Worm (Caenorhabditis elegans) whole organism, L4 larva: ENCODE results near the gene T24A6.20.
"Not testable (repeated sequence)": the region's sequence is repeated elsewhere in the genome, so short reads cannot be mapped to it uniquely, and the experiment has no call there.

Source experiments
- F26F4.8 ChIP-seq: fragments of 200-800 bp; sonication (Bioruptor generic); conservative IDR thresholded peaks from 2 replicates; pipeline ENCODE4 v1.3.6; 2022; ENCODE audit warnings: missing genetic modification characterization, missing compliant biosample characterization
- F44E2.7 ChIP-seq: fragments of 200-800 bp; sonication (Bioruptor generic); IDR thresholded peaks from 2 replicates; pipeline ENCODE4 v2.1.2; 2022; ENCODE audit warnings: missing genetic modification characterization, missing compliant biosample characterization
- T26A8.4 ChIP-seq: fragments of 200-800 bp; sonication (Bioruptor generic); IDR thresholded peaks from 2 replicates; pipeline ENCODE4 v1.3.6; 2022; ENCODE audit warnings: missing genetic modification characterization, missing compliant biosample characterization
- Y105C5A.15 ChIP-seq: fragments of 200-800 bp; sonication (Bioruptor generic); IDR thresholded peaks from 2 replicates; pipeline ENCODE4 v1.3.6; 2022; ENCODE audit warnings: missing genetic modification characterization, missing compliant biosample characterization
- Y5F2A.4 ChIP-seq: fragments of 200-800 bp; sonication (Bioruptor generic); optimal IDR thresholded peaks from 2 replicates; lab custom pipeline; 2018; ENCODE audit warnings: mild to moderate bottlenecking, missing genetic modification characterization, missing compliant biosample characterization
- Y75B8A.6 ChIP-seq: fragments of 200-800 bp; sonication (Bioruptor generic); IDR thresholded peaks from 2 replicates; pipeline ENCODE4 v1.3.6; 2022; ENCODE audit warnings: missing genetic modification reagents, missing genetic modification characterization, missing compliant biosample characterization
- ZK337.2 ChIP-seq: fragments of 200-800 bp; sonication (Bioruptor generic); IDR thresholded peaks from 2 replicates; pipeline ENCODE4 v1.3.6; 2022; ENCODE audit warnings: missing genetic modification reagents, missing genetic modification characterization, missing compliant biosample characterization
- ZK546.5 ChIP-seq, 2 experiments: sonication (generic microtip); optimal IDR thresholded peaks; 2 replicates each; lab custom pipeline; 2017; ENCODE audit warnings: missing biosample characterization in 2 of 2, missing genetic modification characterization in 2 of 2
- ama-1 ChIP-seq: fragments of 150-350 bp; optimal IDR thresholded peaks from 2 replicates; lab custom pipeline; 2014; ENCODE audit warnings: inconsistent platforms, mixed read lengths
- ceh-20 ChIP-seq: fragments of 200-800 bp; sonication (Bioruptor generic); IDR thresholded peaks from 2 replicates; pipeline ENCODE4 v1.3.6; 2022; ENCODE audit warnings: missing genetic modification reagents, missing genetic modification characterization, missing compliant biosample characterization
- ceh-62 ChIP-seq: sonication (generic microtip); optimal IDR thresholded peaks from 2 replicates; lab custom pipeline; 2017; ENCODE audit warnings: missing biosample characterization, missing genetic modification characterization
- ces-1 ChIP-seq: fragments of 150-350 bp; sonication (generic microtip); optimal IDR thresholded peaks from 4 replicates; lab custom pipeline; 2014; ENCODE audit warnings: missing biosample characterization, missing genetic modification reagents, missing genetic modification characterization
- dve-1 ChIP-seq: sonication (generic microtip); optimal IDR thresholded peaks from 2 replicates; lab custom pipeline; 2017; ENCODE audit warnings: antibody characterized with exemption, mild to moderate bottlenecking, missing genetic modification characterization, missing compliant biosample characterization; ENCODE audit not compliant: insufficient read depth
- egl-43 ChIP-seq: fragments of 200-800 bp; sonication (Bioruptor generic); IDR thresholded peaks from 2 replicates; pipeline ENCODE4 v1.3.6; 2022; ENCODE audit warnings: missing genetic modification reagents, missing genetic modification characterization, missing compliant biosample characterization
- hif-1 ChIP-seq, 2 experiments: sonication (generic microtip); optimal IDR thresholded peaks; 2 replicates each; lab custom pipeline; 2016 to 2017; ENCODE audit warnings: missing compliant biosample characterization in 2 of 2, missing genetic modification characterization in 2 of 2, missing genetic modification reagents in 2 of 2, missing genotype in 2 of 2, mild to moderate bottlenecking in 1 of 2
- lim-7 ChIP-seq: fragments of 200-800 bp; sonication (Bioruptor generic); IDR thresholded peaks from 2 replicates; pipeline ENCODE4 v1.3.6; 2022; ENCODE audit warnings: missing genetic modification characterization, missing compliant biosample characterization
- lsy-2 ChIP-seq, 2 experiments: fragments of 150-350 bp in 1 of 2; sonication (generic microtip) in 1 of 2; optimal IDR thresholded peaks; 2 replicates each; lab custom pipeline; 2014 to 2017; ENCODE audit warnings: missing biosample characterization in 2 of 2, missing genetic modification characterization in 2 of 2
- mxl-3 ChIP-seq: fragments of 200-800 bp; sonication (Bioruptor generic); optimal IDR thresholded peaks from 2 replicates; lab custom pipeline; 2018; ENCODE audit warnings: mild to moderate bottlenecking, missing genetic modification characterization, missing compliant biosample characterization
- nhr-25 ChIP-seq: sonication (generic microtip); optimal IDR thresholded peaks from 2 replicates; lab custom pipeline; 2017; ENCODE audit warnings: missing genetic modification characterization, mild to moderate bottlenecking, missing compliant biosample characterization, antibody characterized with exemption, moderate library complexity, borderline replicate concordance; ENCODE audit not compliant: insufficient read depth
- nhr-42 ChIP-seq: fragments of 200-800 bp; sonication (Bioruptor generic); IDR thresholded peaks from 2 replicates; pipeline ENCODE4 v1.3.6; 2022; ENCODE audit warnings: missing genetic modification characterization, missing compliant biosample characterization
- pha-4 ChIP-seq, 2 experiments: fragments of 150-350 bp in 1 of 2; fragments of 200-800 bp in 1 of 2; sonication (Bioruptor generic) in 1 of 2; IDR thresholded peaks in 1 of 2; optimal IDR thresholded peaks in 1 of 2; 2 replicates each; pipeline versions ENCODE4 v1.3.6 to Lab custom; 2014 to 2022; ENCODE audit warnings: missing genetic modification characterization in 2 of 2, missing genetic modification reagents in 2 of 2, missing biosample characterization in 1 of 2, missing compliant biosample characterization in 1 of 2
- set-16 ChIP-seq: fragments of 200-800 bp; sonication (Bioruptor generic); IDR thresholded peaks from 2 replicates; pipeline ENCODE4 v1.3.6; 2022; ENCODE audit warnings: missing genetic modification reagents, missing genetic modification characterization, missing compliant biosample characterization
- snpc-1.2 ChIP-seq: fragments of 200-800 bp; sonication (Bioruptor generic); IDR thresholded peaks from 2 replicates; pipeline ENCODE4 v1.3.6; 2022; ENCODE audit warnings: missing genetic modification reagents, missing genetic modification characterization, missing compliant biosample characterization
- snpc-4 ChIP-seq: fragments of 150-350 bp; optimal IDR thresholded peaks from 2 replicates; lab custom pipeline; 2014; ENCODE audit warnings: missing biosample characterization, missing genetic modification characterization
- spr-1 ChIP-seq: sonication (generic microtip); optimal IDR thresholded peaks from 2 replicates; lab custom pipeline; 2016; ENCODE audit warnings: mild to moderate bottlenecking, missing genetic modification characterization, missing compliant biosample characterization
- tra-1 ChIP-seq: fragments of 200-800 bp; sonication (Bioruptor generic); IDR thresholded peaks from 2 replicates; pipeline ENCODE4 v1.3.6; 2022; ENCODE audit warnings: missing genetic modification reagents, missing genetic modification characterization, missing compliant biosample characterization
- zip-11 ChIP-seq: fragments of 200-800 bp; sonication (Bioruptor generic); IDR thresholded peaks from 2 replicates; pipeline ENCODE4 v1.3.6; 2022; ENCODE audit warnings: missing genetic modification characterization, missing compliant biosample characterization
- zip-2 ChIP-seq: fragments of 150-350 bp; optimal IDR thresholded peaks from 2 replicates; lab custom pipeline; 2014; ENCODE audit warnings: missing biosample characterization, missing genetic modification characterization

The T24A6.20 gene

DNA sequence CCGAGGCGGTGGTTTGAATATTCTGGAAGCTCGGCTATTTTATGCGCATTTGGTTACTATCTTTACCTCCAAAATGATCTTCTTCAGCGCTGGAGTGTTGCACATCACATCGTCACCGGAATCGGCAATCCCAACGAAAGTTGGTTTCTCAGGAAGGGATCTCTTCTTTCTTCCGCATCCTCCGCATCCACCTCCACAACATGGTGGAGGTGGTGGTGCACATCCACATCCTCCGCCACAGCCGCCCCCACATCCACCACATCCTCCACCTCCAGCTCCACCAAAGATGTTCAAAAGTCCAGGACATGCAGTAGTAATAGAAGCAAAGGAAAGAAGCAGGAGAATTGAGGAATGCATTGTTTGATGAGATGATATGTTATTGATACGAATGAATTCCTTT lies 4.5 kb downstream of the T24A6.20 start, which contains the start of gene grl-31:
Gene grl-31, minus strand, starts transcription at position 357 of the 400 bp plus-strand sequence.
- no peak for TF ChIP-seq ZK546.5 (tag; optimal IDR thresholded peaks at IDR 0.05; lab: Kevin White, UChicago)
- no peak for TF ChIP-seq ces-1 (GFP tag; lab: Kevin White, UChicago)
- TF ChIP-seq set-16: peak; percentile 51
- peak; percentile 21; the same call in 1 of the 2 replicates for TF ChIP-seq lim-7 (GFP tag; lab: Robert Waterston, UW)

DNA sequence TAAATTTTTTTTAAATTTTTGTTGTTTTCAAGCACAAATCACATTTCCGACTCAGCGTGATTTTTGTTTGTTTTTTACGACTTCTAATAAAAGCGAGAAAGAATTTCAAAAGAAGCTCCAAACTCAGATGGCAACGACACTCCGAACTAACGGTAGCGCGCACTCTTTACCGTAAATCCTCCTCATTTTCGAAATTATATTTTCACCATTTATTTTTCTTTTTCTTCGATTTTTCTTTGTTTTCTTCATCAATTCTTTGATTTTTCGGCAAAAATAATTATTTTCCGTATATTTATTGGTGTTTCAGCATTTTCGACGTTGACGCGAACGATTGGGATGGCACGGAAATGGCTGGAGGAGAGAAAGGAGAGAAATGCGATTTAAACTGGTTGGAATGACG lies 5.8 kb downstream of the T24A6.20 start, which contains the start of gene T24A6.1:
Gene T24A6.1, plus strand, starts transcription at position 301 of the 400 bp plus-strand sequence.
- TF ChIP-seq zip-2 (tag; lab: Kevin White, UChicago); Y5F2A.4 (GFP tag; lab: Kevin White, UChicago); ceh-62 (tag; lab: Kevin White, UChicago): not testable (repeated sequence)
- TF ChIP-seq, all 104 proteins: peak for 0; not testable (repeated sequence) for 104

- TF ChIP-seq set-16: peak; percentile 58; the same call in 1 of the 2 replicates
Observed at ce11 chrV:3559704-3560103, 6.8 kb downstream of the T24A6.20 start.

DNA sequence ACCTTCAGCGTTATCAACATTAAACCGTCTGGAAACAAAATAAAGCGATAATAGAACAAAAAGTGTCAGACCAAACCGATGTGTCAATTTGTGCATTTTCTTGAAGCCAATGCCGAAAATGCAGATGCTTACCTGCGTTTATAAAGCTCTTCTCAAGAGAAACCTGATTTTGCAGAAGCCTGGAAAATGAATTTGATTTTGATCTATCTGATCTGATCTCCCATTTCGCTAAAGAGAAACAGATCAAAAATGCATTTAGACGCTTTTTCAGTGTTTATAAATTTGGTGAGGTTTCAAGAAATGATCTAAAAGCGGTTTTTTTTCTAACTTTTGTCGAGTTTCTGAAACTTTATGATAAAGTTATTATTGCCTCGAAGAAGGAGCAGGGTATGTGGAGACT lies 9.9 kb downstream of the T24A6.20 start, which contains the start of gene T24A6.16:
Gene T24A6.16, minus strand, starts transcription at position 101 of the 400 bp plus-strand sequence.
- TF ChIP-seq ZK546.5 (tag; optimal IDR thresholded peaks at IDR 0.05; lab: Kevin White, UChicago); nhr-25; spr-1: not testable (repeated sequence)

DNA sequence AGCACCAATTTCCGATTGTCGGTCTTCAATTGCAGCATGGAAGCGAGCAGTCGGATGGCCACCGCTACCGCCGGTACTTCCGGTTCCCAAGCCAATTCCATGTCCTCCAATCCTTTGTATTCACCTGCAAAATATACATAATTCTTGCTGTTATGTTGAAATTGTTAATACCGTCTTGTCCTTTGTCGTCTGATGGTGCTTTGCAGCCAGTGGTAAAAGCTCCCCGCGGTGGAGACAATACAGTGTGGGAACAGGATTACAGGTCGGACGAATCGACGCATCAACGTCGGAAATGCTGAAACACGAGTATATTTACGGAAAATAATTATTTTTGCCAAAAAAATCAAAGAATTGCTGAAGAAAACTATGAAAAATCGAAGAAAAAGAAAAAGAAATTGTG lies 11.4 kb downstream of the T24A6.20 start, which contains the start of gene T24A6.17:
Gene T24A6.17, minus strand, starts transcription at position 101 of the 400 bp plus-strand sequence.
- not testable (repeated sequence) for TF ChIP-seq ceh-20 (GFP tag; lab: Robert Waterston, UW); lsy-2 (tag; optimal IDR thresholded peaks at IDR 0.05; lab: Kevin White, UChicago); T26A8.4 (GFP tag; lab: Robert Waterston, UW)

DNA sequence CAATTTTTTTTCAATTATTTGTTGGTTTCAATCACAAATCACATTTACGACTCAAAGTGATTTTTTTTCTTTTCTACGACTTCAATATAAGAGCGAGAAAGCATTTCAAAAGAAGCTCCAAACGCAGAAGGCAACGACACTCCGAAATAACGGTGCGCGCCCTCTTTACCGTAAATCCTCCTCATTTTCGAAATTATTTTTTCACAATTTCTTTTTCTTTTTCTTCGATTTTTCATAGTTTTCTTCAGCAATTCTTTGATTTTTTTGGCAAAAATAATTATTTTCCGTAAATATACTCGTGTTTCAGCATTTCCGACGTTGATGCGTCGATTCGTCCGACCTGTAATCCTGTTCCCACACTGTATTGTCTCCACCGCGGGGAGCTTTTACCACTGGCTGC lies 17.8 kb downstream of the T24A6.20 start, which contains the start of gene F40C5.2:
Gene F40C5.2, plus strand, starts transcription at position 301 of the 400 bp plus-strand sequence.
- not testable (repeated sequence) for TF ChIP-seq nhr-42 (GFP tag; lab: Robert Waterston, UW); snpc-4; ZK546.5 (tag; optimal IDR thresholded peaks at IDR 0.05; lab: Kevin White, UChicago)

DNA sequence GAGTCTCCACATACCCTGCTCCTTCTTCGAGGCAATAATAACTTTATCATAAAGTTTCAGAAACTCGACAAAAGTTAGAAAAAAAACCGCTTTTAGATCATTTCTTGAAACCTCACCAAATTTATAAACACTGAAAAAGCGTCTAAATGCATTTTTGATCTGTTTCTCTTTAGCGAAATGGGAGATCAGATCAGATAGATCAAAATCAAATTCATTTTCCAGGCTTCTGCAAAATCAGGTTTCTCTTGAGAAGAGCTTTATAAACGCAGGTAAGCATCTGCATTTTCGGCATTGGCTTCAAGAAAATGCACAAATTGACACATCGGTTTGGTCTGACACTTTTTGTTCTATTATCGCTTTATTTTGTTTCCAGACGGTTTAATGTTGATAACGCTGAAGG lies 19.5 kb downstream of the T24A6.20 start, which contains the start of gene F40C5.1:
Gene F40C5.1, plus strand, starts transcription at position 301 of the 400 bp plus-strand sequence.
- not testable (repeated sequence) for TF ChIP-seq Y105C5A.15 (GFP tag; lab: Robert Waterston, UW); ceh-62 (tag; lab: Kevin White, UChicago); ama-1 (lab: Kevin White, UChicago)

DNA sequence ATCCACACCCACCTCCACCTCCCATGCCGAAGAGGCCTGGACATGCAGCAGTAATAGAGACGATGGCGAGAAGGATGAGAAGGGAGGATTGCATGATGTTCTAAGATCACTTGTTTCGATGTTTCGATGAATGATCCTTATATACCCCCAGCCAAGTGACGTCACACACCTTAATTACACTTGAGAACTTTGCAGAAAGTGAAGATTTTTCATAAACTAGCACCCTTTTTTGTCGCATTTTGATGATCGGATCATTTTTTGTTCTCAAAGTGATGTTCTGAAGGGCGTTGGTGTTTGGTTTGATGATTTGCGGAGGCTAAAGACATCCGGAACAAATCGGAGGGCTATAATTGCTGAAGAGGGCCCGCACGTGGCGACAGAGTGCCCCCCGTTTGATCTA lies 22.8 kb downstream of the T24A6.20 start, which contains the start of gene grl-27:
Gene grl-27, minus strand, starts transcription at position 101 of the 400 bp plus-strand sequence.
- TF ChIP-seq mxl-3 (GFP tag; lab: Kevin White, UChicago) (no peak), pha-4 (GFP tag; IDR thresholded peaks at IDR 0.05; lab: Robert Waterston, UW) (no peak), pha-4 (tag; optimal IDR thresholded peaks at IDR 0.05; lab: Kevin White, UChicago) (no peak), hif-1 (tag; optimal IDR thresholded peaks at IDR 0.05; lab: Kevin White, UChicago) (no peak), ZK337.2 (GFP tag; lab: Robert Waterston, UW) (no peak), Y75B8A.6 (no peak), dve-1 (tag; lab: Kevin White, UChicago) (no peak), T26A8.4 (GFP tag; lab: Robert Waterston, UW) (no peak), nhr-42 (GFP tag; lab: Robert Waterston, UW) (no peak), egl-43 (GFP tag; lab: Robert Waterston, UW) (no peak), snpc-4 (no peak), snpc-1.2 (GFP tag; lab: Robert Waterston, UW) (no peak), F44E2.7 (GFP tag; lab: Robert Waterston, UW) (no peak), F26F4.8 (GFP tag; lab: Robert Waterston, UW) (no peak), zip-11 (GFP tag; lab: Robert Waterston, UW) (no peak), tra-1 (no peak), spr-1 (no peak)
- TF ChIP-seq, all 104 proteins: peak for 0
